Worm (Caenorhabditis elegans) whole organism, late embryonic: ENCODE data around the gene snai-1.

Source experiments
- ceh-2 ChIP-seq: sonication (generic microtip); optimal IDR thresholded peaks from 2 replicates; lab custom pipeline; 2016; ENCODE audit warnings: missing genotype, missing genetic modification characterization, missing compliant biosample characterization
- dve-1 ChIP-seq: sonication (generic microtip); optimal IDR thresholded peaks from 2 replicates; lab custom pipeline; 2017; ENCODE audit warnings: antibody characterized with exemption, mild to moderate bottlenecking, missing genetic modification characterization, missing compliant biosample characterization
- hlh-8 ChIP-seq: sonication (generic microtip); optimal IDR thresholded peaks from 2 replicates; lab custom pipeline; 2016; ENCODE audit warnings: missing genotype, missing genetic modification characterization, missing compliant biosample characterization
- tbx-2 ChIP-seq: sonication (generic microtip); optimal IDR thresholded peaks from 2 replicates; lab custom pipeline; 2016; ENCODE audit warnings: missing genetic modification characterization, missing compliant biosample characterization

DNA sequence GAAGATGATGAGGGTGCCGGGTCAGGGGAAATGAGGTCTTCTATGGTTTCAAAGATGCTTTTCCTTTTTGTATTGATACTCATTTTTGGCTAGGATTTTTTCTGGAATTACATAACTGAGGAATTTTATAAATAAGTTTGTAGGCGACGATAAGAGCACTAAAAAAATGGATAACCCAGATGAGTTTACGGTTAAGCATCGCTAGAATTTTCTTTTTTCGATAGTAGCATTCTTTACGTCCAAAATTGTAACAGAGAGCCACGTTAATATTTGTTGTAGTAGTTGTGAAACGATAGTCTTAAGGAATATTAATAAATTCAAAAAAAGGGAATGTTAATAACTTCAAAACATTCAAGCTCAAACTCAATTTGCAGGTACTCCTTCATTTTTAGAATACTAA lies at the start of gene snai-1:
- TF ChIP-seq hlh-8 = no peak
- no peak for TF ChIP-seq ceh-2 (tag; lab: Kevin White, UChicago)
- no peak for TF ChIP-seq dve-1 (tag; lab: Kevin White, UChicago)
- TF ChIP-seq tbx-2 (tag; lab: Kevin White, UChicago) = no peak
